In the genomic region with DNA sequence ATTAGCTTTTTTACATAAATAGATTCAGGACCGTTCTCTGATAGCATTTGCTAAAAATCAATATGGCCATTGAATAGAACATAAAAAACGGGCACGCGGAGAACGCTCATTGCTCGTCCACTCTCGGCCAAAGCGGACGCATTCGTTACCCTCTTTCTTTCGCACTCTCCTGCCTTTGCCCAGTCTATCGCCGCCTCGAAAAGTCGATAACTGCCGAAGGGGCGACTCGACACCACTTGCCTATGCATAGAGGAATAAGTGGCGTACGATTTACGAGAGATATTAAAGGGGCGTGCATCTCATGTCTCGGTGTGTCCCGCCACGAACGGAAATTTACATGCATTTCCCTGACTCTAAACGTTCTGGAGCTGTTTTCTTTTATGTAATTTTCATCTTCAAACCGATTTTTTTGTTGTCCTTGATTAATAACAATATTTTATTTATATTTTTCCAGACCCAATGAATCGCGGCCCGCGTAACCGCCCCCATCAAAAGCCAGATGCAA, we compare ENCODE assay signal across 3 worm cellular contexts.
TF ChIP-seq lines count a peak whose summit lies in the region.

A gene (plus strand): TSS at position 455 of the 505 bp plus-strand sequence.

TF ChIP-seq in whole organism, L4 larva, 104 proteins besides CTCF, POLR2A, EP300 and RAD21 (continued from another document):
- no peak for TF ChIP-seq cey-2 (tag; optimal IDR thresholded peaks at IDR 0.05; lab: Kevin White, UChicago; ENCODE audit: borderline replicate concordance, insufficient read depth)
- peak; percentile 44 for TF ChIP-seq mep-1 (tag; optimal IDR thresholded peaks at IDR 0.05; lab: Kevin White, UChicago)
- TF ChIP-seq mdt-29 (GFP tag; IDR thresholded peaks at IDR 0.05; lab: Robert Waterston, UW): no peak
- no peak for TF ChIP-seq spr-1 (tag; optimal IDR thresholded peaks at IDR 0.05; lab: Kevin White, UChicago)
- no peak for TF ChIP-seq madf-9 (GFP tag; conservative IDR thresholded peaks at IDR 0.05; lab: Robert Waterston, UW)
- TF ChIP-seq rbr-2 (tag; optimal IDR thresholded peaks at IDR 0.05; lab: Kevin White, UChicago): peak; percentile 48
- no peak for TF ChIP-seq dmd-9 (GFP tag; IDR thresholded peaks at IDR 0.05; lab: Robert Waterston, UW)
- TF ChIP-seq mes-2 (tag; optimal IDR thresholded peaks at IDR 0.05; lab: Kevin White, UChicago; ENCODE audit: poor library complexity, severe bottlenecking): peak; percentile 39
- TF ChIP-seq F49E8.2 (tag; optimal IDR thresholded peaks at IDR 0.05; lab: Kevin White, UChicago; ENCODE audit: borderline replicate concordance): no peak
- no peak for TF ChIP-seq dpl-1 (GFP tag; optimal IDR thresholded peaks at IDR 0.05; lab: Kevin White, UChicago)
- no peak for TF ChIP-seq nhr-11 (tag; optimal IDR thresholded peaks at IDR 0.05; lab: Kevin White, UChicago)
- no peak for TF ChIP-seq spr-3 (GFP tag; optimal IDR thresholded peaks at IDR 0.05; lab: Kevin White, UChicago)

TF ChIP-seq in whole organism, late embryonic, 69 proteins besides CTCF, POLR2A, EP300 and RAD21 (continued from another document):
- TF ChIP-seq sdc-2 (tag; optimal IDR thresholded peaks at IDR 0.05; lab: Kevin White, UChicago) (peak; percentile 72), ceh-24 (tag; optimal IDR thresholded peaks at IDR 0.05; lab: Kevin White, UChicago) (no peak), nhr-11 (tag; optimal IDR thresholded peaks at IDR 0.05; lab: Kevin White, UChicago) (no peak), unc-42 (tag; optimal IDR thresholded peaks at IDR 0.05; lab: Kevin White, UChicago) (peak; percentile 30), ttx-3 (tag; optimal IDR thresholded peaks at IDR 0.05; lab: Kevin White, UChicago) (no peak), pros-1 (tag; optimal IDR thresholded peaks at IDR 0.05; lab: Kevin White, UChicago) (no peak), ceh-2 (tag; optimal IDR thresholded peaks at IDR 0.05; lab: Kevin White, UChicago) (no peak), lin-11 (tag; optimal IDR thresholded peaks at IDR 0.05; lab: Kevin White, UChicago) (no peak), ref-2 (tag; optimal IDR thresholded peaks at IDR 0.05; lab: Kevin White, UChicago) (peak; percentile 38), ceh-34 (tag; optimal IDR thresholded peaks at IDR 0.05; lab: Kevin White, UChicago) (peak; percentile 43), eyg-1 (tag; optimal IDR thresholded peaks at IDR 0.05; lab: Kevin White, UChicago) (no peak), tbx-2 (tag; optimal IDR thresholded peaks at IDR 0.05; lab: Kevin White, UChicago) (peak; percentile 48), pag-3 (tag; optimal IDR thresholded peaks at IDR 0.05; lab: Kevin White, UChicago; ENCODE audit: borderline replicate concordance) (no peak), mec-3 (tag; optimal IDR thresholded peaks at IDR 0.05; lab: Kevin White, UChicago; ENCODE audit: borderline replicate concordance) (no peak), hlh-8 (tag; optimal IDR thresholded peaks at IDR 0.05; lab: Kevin White, UChicago) (peak; percentile 31), nfya-1 (tag; optimal IDR thresholded peaks at IDR 0.05; lab: Kevin White, UChicago) (peak; percentile 70), K02D7.2 (tag; optimal IDR thresholded peaks at IDR 0.05; lab: Kevin White, UChicago) (no peak), ets-4 (tag; optimal IDR thresholded peaks at IDR 0.05; lab: Kevin White, UChicago) (no peak), nhr-232 (tag; optimal IDR thresholded peaks at IDR 0.05; lab: Kevin White, UChicago) (no peak)

TF ChIP-seq in whole organism, mixed stage, embryonic, 35 proteins besides CTCF, POLR2A, EP300 and RAD21 (continued from another document):
- TF ChIP-seq ztf-11 (tag; optimal IDR thresholded peaks at IDR 0.05; lab: Kevin White, UChicago): peak; percentile 2
